Worm (Caenorhabditis elegans) whole organism, L1 larva: ENCODE data around the gene F33D4.4.

Experiments used
- C04F5.9 ChIP-seq: sonication (generic microtip); optimal IDR thresholded peaks from 2 replicates; lab custom pipeline; 2016; ENCODE audit warnings: missing genetic modification characterization, missing compliant biosample characterization
- C16A3.4 ChIP-seq: fragments of 150-350 bp; optimal IDR thresholded peaks from 2 replicates; lab custom pipeline; 2014; ENCODE audit warnings: missing biosample characterization, missing genetic modification characterization
- C34B4.2 ChIP-seq: sonication (generic microtip); optimal IDR thresholded peaks from 2 replicates; lab custom pipeline; 2017; ENCODE audit warnings: mild to moderate bottlenecking, missing genetic modification characterization, missing compliant biosample characterization
- aha-1 ChIP-seq: fragments of 150-350 bp; optimal IDR thresholded peaks from 2 replicates; lab custom pipeline; 2014; ENCODE audit warnings: missing biosample characterization, missing genetic modification characterization
- aly-2 ChIP-seq: fragments of 150-350 bp; optimal IDR thresholded peaks from 2 replicates; lab custom pipeline; 2014; ENCODE audit warnings: missing biosample characterization, missing genetic modification characterization
- ama-1 ChIP-seq: fragments of 150-350 bp; optimal IDR thresholded peaks from 2 replicates; lab custom pipeline; 2014
- ceh-63 ChIP-seq: fragments of 200-800 bp; sonication (Bioruptor generic); optimal IDR thresholded peaks from 2 replicates; lab custom pipeline; 2018; ENCODE audit warnings: mild to moderate bottlenecking, missing genetic modification characterization, missing compliant biosample characterization
- ceh-8 ChIP-seq: fragments of 200-800 bp; sonication (Bioruptor generic); optimal IDR thresholded peaks from 2 replicates; lab custom pipeline; 2018; ENCODE audit warnings: mild to moderate bottlenecking, missing genetic modification characterization, moderate library complexity, missing compliant biosample characterization
- ceh-82 ChIP-seq, 3 experiments: fragments of 150-350 bp in 1 of 3; sonication (generic microtip) in 2 of 3; optimal IDR thresholded peaks; 2 replicates each; lab custom pipeline; 2014 to 2017; ENCODE audit warnings: missing biosample characterization in 3 of 3, missing genetic modification characterization in 3 of 3
- ceh-88 ChIP-seq: fragments of 200-800 bp; sonication (Bioruptor generic); IDR thresholded peaks from 2 replicates; pipeline ENCODE4 v1.3.6; 2022; ENCODE audit warnings: missing genetic modification characterization, missing compliant biosample characterization
- ceh-90 ChIP-seq: sonication (generic microtip); optimal IDR thresholded peaks from 2 replicates; lab custom pipeline; 2016; ENCODE audit warnings: missing genetic modification characterization, missing compliant biosample characterization
- ces-1 ChIP-seq: fragments of 150-350 bp; optimal IDR thresholded peaks from 2 replicates; lab custom pipeline; 2014; ENCODE audit warnings: missing biosample characterization, missing genetic modification reagents, missing genetic modification characterization
- dsc-1 ChIP-seq: sonication (generic microtip); optimal IDR thresholded peaks from 2 replicates; lab custom pipeline; 2016; ENCODE audit warnings: mild to moderate bottlenecking, missing genetic modification characterization, missing compliant biosample characterization
- egl-27 ChIP-seq, 2 experiments: fragments of 150-350 bp in 1 of 2; sonication (generic microtip); optimal IDR thresholded peaks; 3 replicates each; lab custom pipeline; 2017 to 2018; ENCODE audit warnings: missing biosample characterization in 2 of 2, missing genetic modification characterization in 2 of 2, missing genetic modification reagents in 2 of 2
- ets-5 ChIP-seq: fragments of 200-800 bp; sonication (Bioruptor generic); IDR thresholded peaks from 2 replicates; pipeline ENCODE4 v1.3.6; 2022; ENCODE audit warnings: missing genetic modification characterization, missing compliant biosample characterization
- fkh-10 ChIP-seq: sonication (generic microtip); optimal IDR thresholded peaks from 2 replicates; lab custom pipeline; 2017; ENCODE audit warnings: missing biosample characterization, missing genetic modification reagents, missing genetic modification characterization
- fkh-4 ChIP-seq: sonication (generic microtip); optimal IDR thresholded peaks from 2 replicates; lab custom pipeline; 2016; ENCODE audit warnings: missing compliant biosample characterization, missing genetic modification characterization, borderline replicate concordance
- fkh-8 ChIP-seq: sonication (generic microtip); optimal IDR thresholded peaks from 2 replicates; lab custom pipeline; 2016; ENCODE audit warnings: mild to moderate bottlenecking, missing genetic modification characterization, missing compliant biosample characterization
- grh-1 ChIP-seq: fragments of 200-800 bp; sonication (Bioruptor generic); IDR thresholded peaks from 2 replicates; pipeline ENCODE4 v1.3.6; 2022; ENCODE audit warnings: missing genetic modification reagents, missing genetic modification characterization, missing compliant biosample characterization
- hlh-17 ChIP-seq: fragments of 200-800 bp; sonication (Bioruptor generic); optimal IDR thresholded peaks from 2 replicates; lab custom pipeline; 2018; ENCODE audit warnings: missing genetic modification characterization, mild to moderate bottlenecking, missing compliant biosample characterization, moderate library complexity, borderline replicate concordance
- hpl-2 ChIP-seq: fragments of 150-350 bp; optimal IDR thresholded peaks from 2 replicates; lab custom pipeline; 2014; ENCODE audit warnings: missing biosample characterization, missing genetic modification reagents, missing genetic modification characterization
- irx-1 ChIP-seq: sonication (generic microtip); optimal IDR thresholded peaks from 2 replicates; lab custom pipeline; 2016; ENCODE audit warnings: missing genetic modification characterization, missing compliant biosample characterization
- lin-13 ChIP-seq: fragments of 150-350 bp; optimal IDR thresholded peaks from 2 replicates; lab custom pipeline; 2014; ENCODE audit warnings: missing biosample characterization, missing genetic modification reagents, missing genetic modification characterization
- lin-35 ChIP-seq, 2 experiments: fragments of 150-350 bp; optimal IDR thresholded peaks; 2 replicates each; lab custom pipeline; 2014; ENCODE audit warnings: missing biosample characterization in 2 of 2, missing genetic modification characterization in 2 of 2, missing genetic modification reagents in 2 of 2
- lin-39 ChIP-seq: fragments of 150-350 bp; optimal IDR thresholded peaks from 2 replicates; lab custom pipeline; 2014; ENCODE audit warnings: missing biosample characterization, missing genetic modification reagents, missing genetic modification characterization
- lsy-2 ChIP-seq, 2 experiments: fragments of 150-350 bp; optimal IDR thresholded peaks; 2 replicates each; lab custom pipeline; 2014; ENCODE audit warnings: missing biosample characterization in 2 of 2, missing genetic modification characterization in 2 of 2
- mab-9 ChIP-seq: fragments of 200-800 bp; sonication (Bioruptor generic); IDR thresholded peaks from 2 replicates; pipeline ENCODE4 v1.3.6; 2022; ENCODE audit warnings: missing genetic modification reagents, missing genetic modification characterization, missing compliant biosample characterization
- mdl-1 ChIP-seq, 2 experiments: fragments of 150-350 bp; optimal IDR thresholded peaks; 2 replicates each; lab custom pipeline; 2014 to 2017; ENCODE audit warnings: missing biosample characterization in 2 of 2, missing genetic modification characterization in 2 of 2, inconsistent platforms in 1 of 2
- mef-2 ChIP-seq: fragments of 150-350 bp; optimal IDR thresholded peaks from 2 replicates; lab custom pipeline; 2014; ENCODE audit warnings: missing biosample characterization, missing genetic modification characterization
- mep-1 ChIP-seq: fragments of 150-350 bp; optimal IDR thresholded peaks from 2 replicates; lab custom pipeline; 2014; ENCODE audit warnings: missing biosample characterization, missing genetic modification characterization
- nhr-12 ChIP-seq: sonication (generic microtip); optimal IDR thresholded peaks from 2 replicates; lab custom pipeline; 2017; ENCODE audit warnings: missing biosample characterization, missing genetic modification characterization
- nhr-19 ChIP-seq: fragments of 200-800 bp; sonication (Bioruptor generic); conservative IDR thresholded peaks from 2 replicates; pipeline ENCODE4 v1.3.6; 2022; ENCODE audit warnings: missing genetic modification characterization, missing compliant biosample characterization
- nhr-20 ChIP-seq: sonication (generic microtip); optimal IDR thresholded peaks from 2 replicates; lab custom pipeline; 2016; ENCODE audit warnings: mild to moderate bottlenecking, missing genetic modification characterization, missing compliant biosample characterization
- nhr-47 ChIP-seq: sonication (generic microtip); optimal IDR thresholded peaks from 2 replicates; lab custom pipeline; 2016; ENCODE audit warnings: mild to moderate bottlenecking, missing genetic modification characterization, moderate library complexity, missing compliant biosample characterization
- nhr-71 ChIP-seq: sonication (generic microtip); optimal IDR thresholded peaks from 2 replicates; lab custom pipeline; 2016; ENCODE audit warnings: mild to moderate bottlenecking, missing genetic modification characterization, moderate library complexity, missing compliant biosample characterization
- nhr-77 ChIP-seq: fragments of 150-350 bp; optimal IDR thresholded peaks from 2 replicates; lab custom pipeline; 2014; ENCODE audit warnings: missing biosample characterization, missing genetic modification characterization
- nhr-85 ChIP-seq: sonication (generic microtip); peaks from one replicate; lab custom pipeline; 2016; ENCODE audit warnings: missing genetic modification characterization, inconsistent platforms, missing compliant biosample characterization
- nhr-90 ChIP-seq: sonication (generic microtip); optimal IDR thresholded peaks from 2 replicates; lab custom pipeline; 2016; ENCODE audit warnings: mild to moderate bottlenecking, missing genetic modification characterization, missing compliant biosample characterization; ENCODE audit not compliant: poor library complexity
- rnt-1 ChIP-seq: sonication (generic microtip); optimal IDR thresholded peaks from 2 replicates; lab custom pipeline; 2016; ENCODE audit warnings: mild to moderate bottlenecking, missing genetic modification characterization, moderate library complexity, missing compliant biosample characterization
- sptf-1 ChIP-seq: fragments of 150-350 bp; optimal IDR thresholded peaks from 2 replicates; lab custom pipeline; 2014; ENCODE audit warnings: missing biosample characterization, missing genetic modification characterization
- sup-37 ChIP-seq: fragments of 200-800 bp; sonication (Bioruptor generic); optimal IDR thresholded peaks from 2 replicates; lab custom pipeline; 2018; ENCODE audit warnings: mild to moderate bottlenecking, missing genetic modification characterization, missing compliant biosample characterization
- swsn-7 ChIP-seq: sonication (generic microtip); optimal IDR thresholded peaks from 2 replicates; lab custom pipeline; 2016; ENCODE audit warnings: missing genetic modification characterization, missing compliant biosample characterization
- tlp-1 ChIP-seq: fragments of 150-350 bp; optimal IDR thresholded peaks from 2 replicates; lab custom pipeline; 2014; ENCODE audit warnings: missing biosample characterization, missing genetic modification characterization
- unc-130 ChIP-seq: fragments of 150-350 bp; optimal IDR thresholded peaks from 2 replicates; lab custom pipeline; 2017; ENCODE audit warnings: missing biosample characterization, missing genetic modification characterization, inconsistent platforms
- unc-30 ChIP-seq: sonication (generic microtip); optimal IDR thresholded peaks from 2 replicates; lab custom pipeline; 2017; ENCODE audit warnings: missing biosample characterization, missing genetic modification characterization
- unc-62 ChIP-seq: fragments of 150-350 bp; optimal IDR thresholded peaks from 2 replicates; lab custom pipeline; 2014; ENCODE audit warnings: missing biosample characterization, missing genetic modification reagents, missing genetic modification characterization
- unc-86 ChIP-seq: sonication (generic microtip); optimal IDR thresholded peaks from 2 replicates; lab custom pipeline; 2016; ENCODE audit warnings: missing genetic modification characterization, missing compliant biosample characterization
- unc-98 ChIP-seq: fragments of 200-800 bp; sonication (Bioruptor generic); IDR thresholded peaks from 2 replicates; pipeline ENCODE4 v1.3.6; 2022; ENCODE audit warnings: missing genetic modification characterization, missing compliant biosample characterization
- vab-15 ChIP-seq: sonication (generic microtip); optimal IDR thresholded peaks from 2 replicates; lab custom pipeline; 2017; ENCODE audit warnings: missing genotype, mild to moderate bottlenecking, missing genetic modification characterization, missing compliant biosample characterization
- zag-1 ChIP-seq: fragments of 150-350 bp; optimal IDR thresholded peaks from 2 replicates; lab custom pipeline; 2014; ENCODE audit warnings: missing biosample characterization, missing genetic modification characterization
- zip-4 ChIP-seq: fragments of 200-800 bp; sonication (Bioruptor generic); optimal IDR thresholded peaks from 2 replicates; lab custom pipeline; 2018; ENCODE audit warnings: mild to moderate bottlenecking, missing genetic modification characterization, moderate library complexity, missing compliant biosample characterization
- ztf-11 ChIP-seq, 2 experiments: sonication (generic microtip); optimal IDR thresholded peaks; 2 replicates each; lab custom pipeline; 2016 to 2017; ENCODE audit warnings: missing genetic modification characterization in 2 of 2, missing biosample characterization in 1 of 2, missing compliant biosample characterization in 1 of 2
- ztf-4 ChIP-seq: fragments of 150-350 bp; optimal IDR thresholded peaks from 2 replicates; lab custom pipeline; 2014; ENCODE audit warnings: missing biosample characterization, missing genetic modification characterization

F33D4.4 gene

DNA sequence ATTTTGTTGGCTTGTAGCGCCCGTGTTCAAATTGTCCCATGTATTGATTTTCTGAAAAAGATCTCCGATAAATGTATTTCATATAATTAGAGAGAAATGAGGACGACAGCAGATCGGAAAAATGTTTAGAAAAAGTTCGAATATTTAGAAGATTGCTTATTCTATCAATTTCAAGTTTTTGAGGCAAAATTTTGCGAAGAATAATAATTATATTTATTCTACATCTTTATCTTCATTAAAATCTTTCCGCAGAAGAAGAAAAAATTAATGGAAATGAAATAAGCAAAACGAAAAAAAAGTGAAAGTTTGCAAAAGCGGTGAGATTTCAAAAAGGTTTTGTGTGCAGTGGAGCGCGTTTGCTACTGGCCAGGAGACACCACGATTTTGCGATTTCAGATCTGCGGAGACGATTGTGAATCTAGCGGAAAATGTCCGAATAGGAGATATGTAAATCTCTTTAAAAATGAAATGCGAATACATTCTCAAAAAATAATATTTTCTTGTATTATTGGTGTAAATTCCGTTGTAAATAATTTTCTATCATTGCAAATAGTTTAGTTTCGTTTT lies 52.4 kb downstream of the F33D4.4 start, which contains the start of gene nrde-4 (continued):
- TF ChIP-seq ces-1, result no peak
- TF ChIP-seq unc-30 (tag; lab: Kevin White, UChicago), result no peak
- TF ChIP-seq lsy-2 (tag; optimal IDR thresholded peaks at IDR 0.05; lab: Kevin White, UChicago), result peak; percentile 53 to 86
- TF ChIP-seq nhr-19 (GFP tag; lab: Robert Waterston, UW), result peak; percentile 15; the same call in 1 of the 2 replicates
- peak; percentile 73 for TF ChIP-seq nhr-85 (tag; lab: Kevin White, UChicago)
- peak; percentile 61 for TF ChIP-seq nhr-47 (tag; lab: Kevin White, UChicago)
- TF ChIP-seq C16A3.4 (tag; lab: Kevin White, UChicago), result peak; percentile 86
- TF ChIP-seq tlp-1, result no peak
- peak; percentile 66 for TF ChIP-seq fkh-8
- no peak for TF ChIP-seq ets-5 (GFP tag; lab: Robert Waterston, UW)
- TF ChIP-seq mef-2 (tag; lab: Kevin White, UChicago), result no peak
- TF ChIP-seq C04F5.9, result no peak
- peak; percentile 30 for TF ChIP-seq dsc-1 (tag; lab: Kevin White, UChicago)
- no peak for TF ChIP-seq hlh-17 (GFP tag; lab: Kevin White, UChicago)
- no peak for TF ChIP-seq zag-1 (tag; lab: Kevin White, UChicago)
- no peak for TF ChIP-seq aha-1
- no peak for TF ChIP-seq ceh-8 (GFP tag; lab: Kevin White, UChicago)
- peak; percentile 77 for TF ChIP-seq nhr-71
- TF ChIP-seq ceh-88, result no peak
- TF ChIP-seq nhr-12 (tag; lab: Kevin White, UChicago), result no peak
- TF ChIP-seq unc-98, result no peak
- TF ChIP-seq mep-1, result peak; percentile 81
- no peak for TF ChIP-seq zip-4
- no peak for TF ChIP-seq ztf-4
- no peak for TF ChIP-seq aly-2 (tag; lab: Kevin White, UChicago)
- peak; percentile 67 for TF ChIP-seq lin-13 (GFP tag; lab: Kevin White, UChicago)
- TF ChIP-seq sptf-1 (tag; lab: Kevin White, UChicago), result no peak
- peak; percentile 88 for TF ChIP-seq rnt-1 (tag; lab: Kevin White, UChicago)
- no peak for TF ChIP-seq egl-27 (tag; optimal IDR thresholded peaks at IDR 0.05; lab: Kevin White, UChicago)
- TF ChIP-seq C34B4.2, result no peak
- TF ChIP-seq ceh-82 (tag; optimal IDR thresholded peaks at IDR 0.05; lab: Kevin White, UChicago), result peak; percentile 65 to 77 (median 69)
- TF ChIP-seq ceh-90 (tag; lab: Kevin White, UChicago), result no peak
- TF ChIP-seq mdl-1 (tag; optimal IDR thresholded peaks at IDR 0.05; lab: Kevin White, UChicago), result peak in 1 of 2 experiments; percentile 8
- TF ChIP-seq unc-62 (GFP tag; lab: Kevin White, UChicago), result no peak
- peak; percentile 54 to 85 for TF ChIP-seq lin-35 (GFP tag; optimal IDR thresholded peaks at IDR 0.05; lab: Kevin White, UChicago)
- peak; percentile 38 for TF ChIP-seq unc-86 (tag; lab: Kevin White, UChicago)
- TF ChIP-seq irx-1 (tag; lab: Kevin White, UChicago), result no peak
- no peak for TF ChIP-seq lin-39 (tag; lab: Kevin White, UChicago)
- TF ChIP-seq nhr-77 (tag; lab: Kevin White, UChicago), result peak; percentile 54
- no peak for TF ChIP-seq ceh-63 (GFP tag; lab: Kevin White, UChicago)
- peak; percentile 34 for TF ChIP-seq unc-130 (tag; lab: Kevin White, UChicago)
- TF ChIP-seq fkh-10 (GFP tag; lab: Kevin White, UChicago), result no peak
- TF ChIP-seq fkh-4 (tag; lab: Kevin White, UChicago), result no peak
- TF ChIP-seq swsn-7 (tag; lab: Kevin White, UChicago), result peak; percentile 61
- TF ChIP-seq mab-9, result no peak
- TF ChIP-seq ama-1 (lab: Kevin White, UChicago), result no peak
- TF ChIP-seq sup-37, result no peak
- peak in 1 of 2 experiments; percentile 30 for TF ChIP-seq ztf-11 (tag; optimal IDR thresholded peaks at IDR 0.05; lab: Kevin White, UChicago)
- no peak for TF ChIP-seq grh-1
- peak; percentile 64 for TF ChIP-seq nhr-90 (tag; lab: Kevin White, UChicago)
- TF ChIP-seq nhr-20 (tag; lab: Kevin White, UChicago), result peak; percentile 63
- no peak for TF ChIP-seq hpl-2 (GFP tag; lab: Kevin White, UChicago)
- no peak for TF ChIP-seq vab-15 (tag; lab: Kevin White, UChicago)
